Fruit fly (Drosophila melanogaster): ENCODE data around the gene Taf3.

Gene Taf3

dm6 chr4:416288-416687 is 50.3 kb downstream of the Taf3 start (continued):
- no peak for TF ChIP-seq CG14860 (GFP tag; IDR thresholded peaks at IDR 0.05; ENCODE audit: partially characterized antibody)
- no peak for TF ChIP-seq CG6175 (GFP tag; IDR thresholded peaks at IDR 0.05)
- TF ChIP-seq CG30020 (tag; optimal IDR thresholded peaks at IDR 0.05), result no peak
- TF ChIP-seq E2f2 (GFP tag; IDR thresholded peaks at IDR 0.05), result 0 out of 2 replicates have a peak, but pooled peaks have one; percentile 20
- TF ChIP-seq Nf-YB (GFP tag; optimal IDR thresholded peaks at IDR 0.05), result no peak
- no peak for TF ChIP-seq CG16815 (GFP tag; optimal IDR thresholded peaks at IDR 0.05)
- TF ChIP-seq jumu (GFP tag; optimal IDR thresholded peaks at IDR 0.05), result no peak
- no peak for TF ChIP-seq Eip74EF (GFP tag; optimal IDR thresholded peaks at IDR 0.05)
- no peak for TF ChIP-seq CG18764 (GFP tag; optimal IDR thresholded peaks at IDR 0.05)
- no peak for TF ChIP-seq CG7786 (GFP tag; optimal IDR thresholded peaks at IDR 0.05)
- no peak for TF ChIP-seq Sox100B (GFP tag; optimal IDR thresholded peaks at IDR 0.05)
- peak; percentile 71 for TF ChIP-seq D19A (tag; optimal IDR thresholded peaks at IDR 0.05)
- TF ChIP-seq CG7963 (GFP tag; IDR thresholded peaks at IDR 0.05; ENCODE audit: partially characterized antibody), result no peak
- TF ChIP-seq CG32767 (GFP tag; IDR thresholded peaks at IDR 0.05), result no peak
- no peak for TF ChIP-seq NC2β (GFP tag; optimal IDR thresholded peaks at IDR 0.05)
- TF ChIP-seq Dip2 (GFP tag; IDR thresholded peaks at IDR 0.05), result peak; percentile 95
- TF ChIP-seq ro (GFP tag; IDR thresholded peaks at IDR 0.05), result no peak
- TF ChIP-seq Atf-2 (GFP tag; optimal IDR thresholded peaks at IDR 0.05), result no peak
- peak; percentile 11 for TF ChIP-seq gem (tag; optimal IDR thresholded peaks at IDR 0.05)
- no peak for TF ChIP-seq CG10274 (GFP tag; optimal IDR thresholded peaks at IDR 0.05)
- no peak for TF ChIP-seq lbe (GFP tag; optimal IDR thresholded peaks at IDR 0.05)
- no peak for TF ChIP-seq CG3065 (GFP tag; optimal IDR thresholded peaks at IDR 0.05)
- TF ChIP-seq az2 (GFP tag; optimal IDR thresholded peaks at IDR 0.05), result no peak
- no peak for TF ChIP-seq CG8290 (GFP tag; optimal IDR thresholded peaks at IDR 0.05)
- no peak for TF ChIP-seq CG8290 (tag; optimal IDR thresholded peaks at IDR 0.05)
- no peak for TF ChIP-seq esg (GFP tag; conservative IDR thresholded peaks at IDR 0.05)
- no peak for TF ChIP-seq CG7271 (tag; optimal IDR thresholded peaks at IDR 0.05)
- no peak for TF ChIP-seq Scr (GFP tag; IDR thresholded peaks at IDR 0.05; ENCODE audit: partially characterized antibody)
- peak; percentile 40 for TF ChIP-seq CG17829 (tag; optimal IDR thresholded peaks at IDR 0.05)
- TF ChIP-seq CG1832 (GFP tag; optimal IDR thresholded peaks at IDR 0.05), result no peak
- TF ChIP-seq ab (GFP tag; optimal IDR thresholded peaks at IDR 0.05), result no peak
- peak; percentile 15 for TF ChIP-seq Dp (GFP tag; optimal IDR thresholded peaks at IDR 0.05)
- no peak for TF ChIP-seq oc (tag; optimal IDR thresholded peaks at IDR 0.05)
- no peak for TF ChIP-seq CG10654 (GFP tag; optimal IDR thresholded peaks at IDR 0.05)
- TF ChIP-seq pzg (GFP tag; optimal IDR thresholded peaks at IDR 0.05), result no peak
- TF ChIP-seq CG2120 (GFP tag; optimal IDR thresholded peaks at IDR 0.05), result peak; percentile 5
- TF ChIP-seq CG11504 (tag; optimal IDR thresholded peaks at IDR 0.05), result no peak
- no peak for TF ChIP-seq sima (GFP tag; optimal IDR thresholded peaks at IDR 0.05)
- no peak for TF ChIP-seq CG13775 (GFP tag; optimal IDR thresholded peaks at IDR 0.05)
- peak; percentile 2 for TF ChIP-seq BtbVII (GFP tag; optimal IDR thresholded peaks at IDR 0.05)
- no peak for TF ChIP-seq pum (GFP tag; optimal IDR thresholded peaks at IDR 0.05)
- TF ChIP-seq CG6813 (GFP tag; optimal IDR thresholded peaks at IDR 0.05), result no peak
- TF ChIP-seq H15 (GFP tag; IDR thresholded peaks at IDR 0.05), result no peak
- no peak for TF ChIP-seq slbo (GFP tag; IDR thresholded peaks at IDR 0.05)
- no peak for TF ChIP-seq Oaz (GFP tag; IDR thresholded peaks at IDR 0.05)
- TF ChIP-seq CG17328 (GFP tag; IDR thresholded peaks at IDR 0.05), result no peak
- no peak for TF ChIP-seq Sry-δ (GFP tag; optimal IDR thresholded peaks at IDR 0.05)
- no peak; the same call in 1 of the 2 replicates for TF ChIP-seq Rfx (GFP tag; IDR thresholded peaks at IDR 0.05)
- TF ChIP-seq CG15514 (GFP tag; optimal IDR thresholded peaks at IDR 0.05), result no peak
- no peak for TF ChIP-seq CG6854 (GFP tag; optimal IDR thresholded peaks at IDR 0.05)
- no peak for TF ChIP-seq tll (GFP tag; optimal IDR thresholded peaks at IDR 0.05)
- TF ChIP-seq Lim3 (GFP tag; IDR thresholded peaks at IDR 0.05), result no peak
